Worm (Caenorhabditis elegans): ENCODE data around the gene cox-18.
A peak's percentile ranks its signal among the peaks of the same experiment; 100 is the strongest.

Gene cox-18

ce11 chrIV:1063058-1063457 lies 34.2 kb upstream of the cox-18 start:
- TF ChIP-seq aly-2 (tag; optimal IDR thresholded peaks at IDR 0.05) = no peak
- TF ChIP-seq gmeb-1 (tag; optimal IDR thresholded peaks at IDR 0.05) = no peak
- TF ChIP-seq alr-1 (tag; optimal IDR thresholded peaks at IDR 0.05) = no peak
- TF ChIP-seq elt-3 (tag; optimal IDR thresholded peaks at IDR 0.05) = no peak
- TF ChIP-seq unc-62 (GFP tag; optimal IDR thresholded peaks at IDR 0.05) = no peak
- no peak for TF ChIP-seq zag-1 (tag; optimal IDR thresholded peaks at IDR 0.05)
- TF ChIP-seq ceh-16 (tag; optimal IDR thresholded peaks at IDR 0.05) = no peak
- TF ChIP-seq C34F6.9 (tag; optimal IDR thresholded peaks at IDR 0.05) = no peak
- no peak for TF ChIP-seq peb-1 (tag; optimal IDR thresholded peaks at IDR 0.05)
- no peak for TF ChIP-seq ztf-1 (GFP tag; conservative IDR thresholded peaks at IDR 0.05)
- no peak for TF ChIP-seq snpc-4 (tag; optimal IDR thresholded peaks at IDR 0.05)
- TF ChIP-seq nhr-25 (tag; optimal IDR thresholded peaks at IDR 0.05) = no peak
- no peak for TF ChIP-seq sem-4 (tag; optimal IDR thresholded peaks at IDR 0.05)

ce11 chrIV:1064289-1064848 lies 32.9 kb upstream of the cox-18 start:
- no peak for TF ChIP-seq nhr-129 (tag; optimal IDR thresholded peaks at IDR 0.05)
- no peak for TF ChIP-seq skn-1 (tag; optimal IDR thresholded peaks at IDR 0.05)
- peak; percentile 1 for TF ChIP-seq lin-11 (tag; optimal IDR thresholded peaks at IDR 0.05)

DNA sequence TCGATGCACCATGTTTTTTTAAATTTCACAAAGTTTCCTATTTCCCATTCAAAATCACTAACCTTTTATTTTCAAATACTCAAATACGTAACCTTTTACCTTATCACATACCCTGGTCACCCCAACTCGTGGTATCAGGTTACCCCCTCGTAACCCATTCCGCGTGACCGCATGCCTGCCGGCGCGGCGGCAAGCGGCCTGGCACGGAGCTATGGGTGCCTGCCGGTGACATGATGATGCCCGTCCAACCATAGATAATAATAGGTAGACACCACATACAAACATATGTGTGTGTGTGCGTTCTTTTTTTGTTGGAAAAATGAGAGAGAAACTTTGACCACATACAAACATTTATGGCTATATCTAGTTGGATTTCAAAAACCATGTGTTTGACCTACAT lies 31.7 kb upstream of the cox-18 start:
- TF ChIP-seq ztf-4 (tag; optimal IDR thresholded peaks at IDR 0.05) (no peak), nhr-21 (tag; optimal IDR thresholded peaks at IDR 0.05) (no peak), nhr-10 (tag; optimal IDR thresholded peaks at IDR 0.05) (no peak), peb-1 (tag; optimal IDR thresholded peaks at IDR 0.05) (no peak), elt-1 (tag; optimal IDR thresholded peaks at IDR 0.05) (no peak), nhr-77 (tag; optimal IDR thresholded peaks at IDR 0.05) (no peak), nhr-12 (tag; optimal IDR thresholded peaks at IDR 0.05) (no peak), unc-62 (GFP tag; optimal IDR thresholded peaks at IDR 0.05) (no peak), nhr-129 (tag; optimal IDR thresholded peaks at IDR 0.05) (no peak)

DNA sequence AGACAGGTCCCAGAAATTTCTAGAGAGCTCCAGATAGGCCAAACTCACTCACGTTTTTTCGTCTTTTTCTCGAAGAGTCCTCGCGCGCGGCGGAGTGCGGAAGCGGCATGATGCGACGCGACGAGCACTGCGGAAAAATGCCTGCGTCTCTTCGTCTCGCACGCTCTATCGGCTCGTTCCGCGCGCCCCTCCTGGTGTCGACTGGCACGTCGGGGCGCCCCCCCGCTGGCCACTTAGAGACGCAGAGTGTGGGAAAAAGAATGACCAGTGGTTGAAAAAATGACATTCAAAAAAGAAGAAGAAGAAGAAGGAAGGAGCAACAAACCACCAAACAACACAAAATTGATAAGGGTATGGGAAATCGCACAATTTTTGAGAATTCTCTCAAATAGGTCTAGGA lies 29.8 kb upstream of the cox-18 start, which contains the start of gene znf-782:
TSS of gene znf-782 (minus strand) at position 96 of the 400 bp plus-strand sequence.
- TF ChIP-seq unc-62 (GFP tag; optimal IDR thresholded peaks at IDR 0.05) (no peak), sem-4 (tag; optimal IDR thresholded peaks at IDR 0.05) (no peak), lin-11 (tag; optimal IDR thresholded peaks at IDR 0.05) (no peak), elt-3 (tag; optimal IDR thresholded peaks at IDR 0.05) (no peak), snpc-4 (tag; optimal IDR thresholded peaks at IDR 0.05) (no peak), skn-1 (tag; optimal IDR thresholded peaks at IDR 0.05) (no peak), ztf-4 (tag; optimal IDR thresholded peaks at IDR 0.05) (no peak), unc-39 (tag; optimal IDR thresholded peaks at IDR 0.05) (no peak), nhr-21 (tag; optimal IDR thresholded peaks at IDR 0.05) (no peak), egl-27 (tag; optimal IDR thresholded peaks at IDR 0.05) (no peak), nhr-12 (tag; optimal IDR thresholded peaks at IDR 0.05) (no peak), nhr-10 (tag; optimal IDR thresholded peaks at IDR 0.05) (no peak), elt-1 (tag; optimal IDR thresholded peaks at IDR 0.05) (no peak), ceh-82 (tag; optimal IDR thresholded peaks at IDR 0.05) (no peak), nhr-237 (tag; optimal IDR thresholded peaks at IDR 0.05) (no peak), nhr-77 (tag; optimal IDR thresholded peaks at IDR 0.05) (no peak), ztf-1 (GFP tag; conservative IDR thresholded peaks at IDR 0.05) (no peak), peb-1 (tag; optimal IDR thresholded peaks at IDR 0.05) (no peak), mbf-1 (tag; optimal IDR thresholded peaks at IDR 0.05) (no peak), sma-3 (GFP tag; optimal IDR thresholded peaks at IDR 0.05) (no peak), F13H6.1 (tag; optimal IDR thresholded peaks at IDR 0.05) (peak; percentile 75), fos-1 (tag; optimal IDR thresholded peaks at IDR 0.05) (peak; percentile 41), sma-9 (GFP tag; optimal IDR thresholded peaks at IDR 0.05) (no peak), sma-9 (tag; optimal IDR thresholded peaks at IDR 0.05) (no peak), C34F6.9 (tag; optimal IDR thresholded peaks at IDR 0.05) (no peak), ZK546.5 (tag; optimal IDR thresholded peaks at IDR 0.05) (no peak), aly-2 (tag; optimal IDR thresholded peaks at IDR 0.05) (no peak), lsy-2 (tag; optimal IDR thresholded peaks at IDR 0.05) (peak in 1 of 2 experiments; percentile 19), nhr-23 (tag; optimal IDR thresholded peaks at IDR 0.05) (no peak), lin-13 (GFP tag; optimal IDR thresholded peaks at IDR 0.05) (no peak), dmd-4 (tag; optimal IDR thresholded peaks at IDR 0.05) (no peak), unc-55 (GFP tag; optimal IDR thresholded peaks at IDR 0.05) (no peak), nhr-25 (tag; optimal IDR thresholded peaks at IDR 0.05) (no peak), ama-1 (optimal IDR thresholded peaks at IDR 0.05) (no peak), R02D3.7 (tag; optimal IDR thresholded peaks at IDR 0.05) (no peak), mdl-1 (tag; optimal IDR thresholded peaks at IDR 0.05) (peak; percentile 38 to 74), ztf-11 (tag; optimal IDR thresholded peaks at IDR 0.05) (no peak), ceh-16 (tag; optimal IDR thresholded peaks at IDR 0.05) (no peak), gmeb-1 (tag; optimal IDR thresholded peaks at IDR 0.05) (no peak), Y55F3AM.14 (GFP tag; optimal IDR thresholded peaks at IDR 0.05) (no peak), zag-1 (tag; optimal IDR thresholded peaks at IDR 0.05) (peak; percentile 8), mab-5 (tag; optimal IDR thresholded peaks at IDR 0.05) (no peak), lin-39 (tag; optimal IDR thresholded peaks at IDR 0.05) (no peak), nhr-11 (tag; optimal IDR thresholded peaks at IDR 0.05) (no peak)

Data from whole organism, L2 larva.